In the genomic region with DNA sequence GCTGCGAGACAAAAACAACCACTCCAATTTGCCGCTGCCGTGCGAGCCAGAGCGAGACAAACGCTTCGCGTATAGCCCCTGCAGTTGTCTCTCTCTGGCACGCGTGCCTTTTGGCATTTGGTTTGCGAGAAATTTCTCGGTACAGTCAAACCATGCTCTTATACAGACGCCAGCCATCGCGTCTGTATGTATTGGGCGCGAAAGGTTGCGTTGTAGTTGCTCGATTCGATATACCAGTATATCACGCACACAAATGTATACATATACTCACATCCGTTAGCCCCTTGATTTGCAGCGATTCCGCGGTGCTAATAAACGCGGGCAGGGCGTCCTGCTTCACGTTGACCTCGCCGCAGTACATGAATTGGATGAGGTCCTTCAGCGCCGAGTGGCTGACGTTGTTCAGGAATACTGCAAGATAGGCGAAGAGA, we compare ENCODE assay signal across 1 fruit fly cellular context.
TF ChIP-seq lines count a peak whose summit lies in the region.

No protein-coding gene starts in this region.

TF ChIP-seq in whole organism, embryonic, 481 proteins besides CTCF, POLR2A, EP300 and RAD21 (continued from another document and continues in another):
- peak; percentile 70 for TF ChIP-seq CG33557 (GFP tag; optimal IDR thresholded peaks at IDR 0.05; lab: Kevin White, UChicago)
- TF ChIP-seq Taf1 (GFP tag; IDR thresholded peaks at IDR 0.05; lab: Robert Waterston, UW), result no peak
- TF ChIP-seq CG8944 (GFP tag; optimal IDR thresholded peaks at IDR 0.05; lab: Kevin White, UChicago), result no peak
- no peak for TF ChIP-seq fu2 (GFP tag; optimal IDR thresholded peaks at IDR 0.05; lab: Kevin White, UChicago)
- TF ChIP-seq pan (optimal IDR thresholded peaks at IDR 0.05; lab: Kevin White, UChicago), result no peak
- peak in 1 of 2 experiments; percentile 6 for TF ChIP-seq pan (GFP tag; optimal IDR thresholded peaks at IDR 0.05 in 1 of 2, IDR thresholded peaks at IDR 0.05 in 1 of 2)
- TF ChIP-seq Vsx1 (GFP tag; optimal IDR thresholded peaks at IDR 0.05; lab: Kevin White, UChicago), result no peak
- no peak for TF ChIP-seq ATbp (GFP tag; optimal IDR thresholded peaks at IDR 0.05; lab: Kevin White, UChicago)
- TF ChIP-seq Nf-YB (GFP tag; optimal IDR thresholded peaks at IDR 0.05; lab: Kevin White, UChicago), result peak; percentile 72
- no peak for TF ChIP-seq Sin3A (optimal IDR thresholded peaks at IDR 0.05; lab: Kevin White, UChicago)
- TF ChIP-seq CG17802 (tag; optimal IDR thresholded peaks at IDR 0.05; lab: Kevin White, UChicago), result no peak
- TF ChIP-seq HLH3B (GFP tag; IDR thresholded peaks at IDR 0.05; lab: Robert Waterston, UW), result peak; percentile 16; the same call in 1 of the 2 replicates
- no peak for TF ChIP-seq CG1529 (GFP tag; optimal IDR thresholded peaks at IDR 0.05; lab: Kevin White, UChicago)
- TF ChIP-seq Ptx1 (GFP tag; IDR thresholded peaks at IDR 0.05; lab: Robert Waterston, UW), result no peak
- TF ChIP-seq CG2120 (GFP tag; optimal IDR thresholded peaks at IDR 0.05; lab: Kevin White, UChicago), result no peak
- TF ChIP-seq CG8478 (optimal IDR thresholded peaks at IDR 0.05; lab: Kevin White, UChicago), result peak; percentile 80
- no peak for TF ChIP-seq CG18262 (tag; optimal IDR thresholded peaks at IDR 0.05; lab: Kevin White, UChicago)
- peak; percentile 93 for TF ChIP-seq chinmo (GFP tag; IDR thresholded peaks at IDR 0.05; lab: Robert Waterston, UW; ENCODE audit: partially characterized antibody)
- TF ChIP-seq Dll (GFP tag; IDR thresholded peaks at IDR 0.05; lab: Robert Waterston, UW; ENCODE audit: partially characterized antibody), result peak; percentile 14; the same call in 1 of the 4 replicates
- TF ChIP-seq ham (GFP tag; IDR thresholded peaks at IDR 0.05; lab: Robert Waterston, UW), result no peak
- TF ChIP-seq CG12391 (tag; optimal IDR thresholded peaks at IDR 0.05; lab: Kevin White, UChicago), result peak; percentile 10
- peak; percentile 35; the same call in 1 of the 2 replicates for TF ChIP-seq Rfx (GFP tag; IDR thresholded peaks at IDR 0.05; lab: Robert Waterston, UW)
- TF ChIP-seq MESR4 (GFP tag; optimal IDR thresholded peaks at IDR 0.05; lab: Kevin White, UChicago), result peak; percentile 62
- TF ChIP-seq slou (GFP tag; optimal IDR thresholded peaks at IDR 0.05; lab: Kevin White, UChicago), result no peak
- no peak for TF ChIP-seq zen (tag; optimal IDR thresholded peaks at IDR 0.05; lab: Kevin White, UChicago)
- TF ChIP-seq Awh (GFP tag; IDR thresholded peaks at IDR 0.05; lab: Robert Waterston, UW), result peak; percentile 10; the same call in 1 of the 2 replicates
- TF ChIP-seq CG1647 (GFP tag; optimal IDR thresholded peaks at IDR 0.05; lab: Kevin White, UChicago), result no peak
- TF ChIP-seq Kr (GFP tag; optimal IDR thresholded peaks at IDR 0.05; lab: Kevin White, UChicago), result no peak
- TF ChIP-seq CG10431 (GFP tag; optimal IDR thresholded peaks at IDR 0.05; lab: Kevin White, UChicago), result peak; percentile 78
- no peak for TF ChIP-seq CG11093 (GFP tag; IDR thresholded peaks at IDR 0.05; lab: Robert Waterston, UW)
- TF ChIP-seq CG10147 (GFP tag; optimal IDR thresholded peaks at IDR 0.05; lab: Kevin White, UChicago), result peak; percentile 18
- TF ChIP-seq gsb (GFP tag; IDR thresholded peaks at IDR 0.05; lab: Robert Waterston, UW), result no peak
- no peak for TF ChIP-seq CG2129 (GFP tag; IDR thresholded peaks at IDR 0.05; lab: Robert Waterston, UW; ENCODE audit: partially characterized antibody)
- TF ChIP-seq CG2116 (GFP tag; optimal IDR thresholded peaks at IDR 0.05; lab: Kevin White, UChicago), result peak; percentile 40
- no peak for TF ChIP-seq lab (GFP tag; optimal IDR thresholded peaks at IDR 0.05; lab: Kevin White, UChicago)
- TF ChIP-seq fd3F (GFP tag; optimal IDR thresholded peaks at IDR 0.05; lab: Kevin White, UChicago), result no peak
- no peak for TF ChIP-seq CG10565 (GFP tag; optimal IDR thresholded peaks at IDR 0.05; lab: Kevin White, UChicago)
- no peak for TF ChIP-seq CG11247 (GFP tag; IDR thresholded peaks at IDR 0.05; lab: Robert Waterston, UW)
- no peak for TF ChIP-seq CG5953 (GFP tag; IDR thresholded peaks at IDR 0.05; lab: Robert Waterston, UW)
- TF ChIP-seq jing (GFP tag; optimal IDR thresholded peaks at IDR 0.05; lab: Kevin White, UChicago), result no peak
- no peak for TF ChIP-seq gcm2 (GFP tag; optimal IDR thresholded peaks at IDR 0.05; lab: Kevin White, UChicago)
- TF ChIP-seq CG8281 (tag; optimal IDR thresholded peaks at IDR 0.05; lab: Kevin White, UChicago), result no peak
- no peak for TF ChIP-seq CG13775 (GFP tag; optimal IDR thresholded peaks at IDR 0.05; lab: Kevin White, UChicago)
- TF ChIP-seq CG6813 (GFP tag; optimal IDR thresholded peaks at IDR 0.05; lab: Kevin White, UChicago), result peak; percentile 44
- TF ChIP-seq CG17385 (GFP tag; optimal IDR thresholded peaks at IDR 0.05; lab: Kevin White, UChicago), result peak; percentile 55
- TF ChIP-seq Oaz (GFP tag; IDR thresholded peaks at IDR 0.05; lab: Robert Waterston, UW), result no peak
- peak; percentile 59 for TF ChIP-seq sna (GFP tag; IDR thresholded peaks at IDR 0.05; lab: Robert Waterston, UW; ENCODE audit: partially characterized antibody)
- TF ChIP-seq dysf (GFP tag; IDR thresholded peaks at IDR 0.05; lab: Robert Waterston, UW), result no peak
- TF ChIP-seq Jarid2 (GFP tag; optimal IDR thresholded peaks at IDR 0.05; lab: Kevin White, UChicago), result no peak
- TF ChIP-seq knrl (GFP tag; IDR thresholded peaks at IDR 0.05; lab: Robert Waterston, UW; ENCODE audit: partially characterized antibody), result no peak; the same call in 2 of the 3 replicates
- TF ChIP-seq p53 (GFP tag; optimal IDR thresholded peaks at IDR 0.05; lab: Kevin White, UChicago), result no peak
- TF ChIP-seq CG34224 (GFP tag; IDR thresholded peaks at IDR 0.05; lab: Robert Waterston, UW; ENCODE audit: partially characterized antibody), result peak; percentile 76
- TF ChIP-seq CG4282 (GFP tag; optimal IDR thresholded peaks at IDR 0.05; lab: Kevin White, UChicago), result no peak
- no peak for TF ChIP-seq Mes4 (GFP tag; optimal IDR thresholded peaks at IDR 0.05; lab: Kevin White, UChicago)
- TF ChIP-seq sob (GFP tag; IDR thresholded peaks at IDR 0.05; lab: Robert Waterston, UW), result peak; percentile 52; the same call in 1 of the 2 replicates
- peak; percentile 59; the same call in 1 of the 3 replicates for TF ChIP-seq ci (GFP tag; IDR thresholded peaks at IDR 0.05; lab: Robert Waterston, UW)
- no peak for TF ChIP-seq HHEX (GFP tag; optimal IDR thresholded peaks at IDR 0.05; lab: Kevin White, UChicago)
- TF ChIP-seq CG6654 (GFP tag; optimal IDR thresholded peaks at IDR 0.05; lab: Kevin White, UChicago), result no peak
- no peak for TF ChIP-seq dimm (GFP tag; IDR thresholded peaks at IDR 0.05; lab: Robert Waterston, UW)
- no peak for TF ChIP-seq zf30C (GFP tag; optimal IDR thresholded peaks at IDR 0.05; lab: Kevin White, UChicago)
- no peak for TF ChIP-seq mam (GFP tag; optimal IDR thresholded peaks at IDR 0.05; lab: Kevin White, UChicago)
- TF ChIP-seq CG4424 (GFP tag; optimal IDR thresholded peaks at IDR 0.05; lab: Kevin White, UChicago), result no peak
- TF ChIP-seq psq (GFP tag; optimal IDR thresholded peaks at IDR 0.05; lab: Kevin White, UChicago), result no peak
- TF ChIP-seq CG6765 (GFP tag; optimal IDR thresholded peaks at IDR 0.05; lab: Kevin White, UChicago), result peak; percentile 57
- no peak for TF ChIP-seq Dad (GFP tag; optimal IDR thresholded peaks at IDR 0.05; lab: Kevin White, UChicago)
- TF ChIP-seq al (GFP tag; IDR thresholded peaks at IDR 0.05; lab: Robert Waterston, UW), result no peak
- TF ChIP-seq Aef1 (GFP tag; IDR thresholded peaks at IDR 0.05; lab: Robert Waterston, UW), result 0 out of 3 replicates have a peak, but pooled peaks have one; percentile 17
- no peak for TF ChIP-seq ind (GFP tag; optimal IDR thresholded peaks at IDR 0.05; lab: Kevin White, UChicago)
- no peak for TF ChIP-seq CG4854 (GFP tag; optimal IDR thresholded peaks at IDR 0.05; lab: Kevin White, UChicago)
- no peak for TF ChIP-seq D19B (GFP tag; optimal IDR thresholded peaks at IDR 0.05; lab: Kevin White, UChicago)
- TF ChIP-seq D (optimal IDR thresholded peaks at IDR 0.05; lab: Kevin White, UChicago), result peak; percentile 92
- no peak for TF ChIP-seq D (GFP tag; optimal IDR thresholded peaks at IDR 0.05; lab: Kevin White, UChicago)
- no peak for TF ChIP-seq CG11398 (GFP tag; optimal IDR thresholded peaks at IDR 0.05; lab: Kevin White, UChicago)
- TF ChIP-seq CG12744 (GFP tag; optimal IDR thresholded peaks at IDR 0.05; lab: Kevin White, UChicago), result no peak
- peak; percentile 20; the same call in 1 of the 3 replicates for TF ChIP-seq otp (GFP tag; IDR thresholded peaks at IDR 0.05; lab: Robert Waterston, UW)
- TF ChIP-seq CG12299 (tag; optimal IDR thresholded peaks at IDR 0.05; lab: Kevin White, UChicago), result peak; percentile 36
- TF ChIP-seq CG1233 (GFP tag; optimal IDR thresholded peaks at IDR 0.05; lab: Kevin White, UChicago), result no peak
- no peak for TF ChIP-seq CG7357 (GFP tag; IDR thresholded peaks at IDR 0.05; lab: Robert Waterston, UW)
- TF ChIP-seq cad (GFP tag; optimal IDR thresholded peaks at IDR 0.05; lab: Kevin White, UChicago), result no peak
- no peak for TF ChIP-seq CG4617 (GFP tag; optimal IDR thresholded peaks at IDR 0.05; lab: Kevin White, UChicago; ENCODE audit: borderline replicate concordance)
- no peak for TF ChIP-seq CG9932 (GFP tag; IDR thresholded peaks at IDR 0.05; lab: Robert Waterston, UW)
- TF ChIP-seq gsb-n (tag; optimal IDR thresholded peaks at IDR 0.05; lab: Kevin White, UChicago), result peak; percentile 78
- no peak for TF ChIP-seq bowl (GFP tag; IDR thresholded peaks at IDR 0.05; lab: Robert Waterston, UW)
- no peak for TF ChIP-seq aop (GFP tag; IDR thresholded peaks at IDR 0.05; lab: Robert Waterston, UW)
- peak; percentile 83 for TF ChIP-seq Med (GFP tag; lab: Kevin White, UChicago)
- no peak for TF ChIP-seq CG6272 (GFP tag; IDR thresholded peaks at IDR 0.05; lab: Robert Waterston, UW)
- TF ChIP-seq oc (tag; optimal IDR thresholded peaks at IDR 0.05; lab: Kevin White, UChicago), result no peak
- peak; percentile 49 for TF ChIP-seq lbe (GFP tag; optimal IDR thresholded peaks at IDR 0.05; lab: Kevin White, UChicago)
- no peak for TF ChIP-seq CG15011 (GFP tag; optimal IDR thresholded peaks at IDR 0.05; lab: Kevin White, UChicago)
- TF ChIP-seq CG9797 (GFP tag; optimal IDR thresholded peaks at IDR 0.05; lab: Kevin White, UChicago), result no peak
- no peak for TF ChIP-seq ase (GFP tag; IDR thresholded peaks at IDR 0.05; lab: Robert Waterston, UW)
- TF ChIP-seq sr (GFP tag; IDR thresholded peaks at IDR 0.05; lab: Robert Waterston, UW), result no peak
- TF ChIP-seq tap (tag; optimal IDR thresholded peaks at IDR 0.05; lab: Kevin White, UChicago), result no peak
- TF ChIP-seq hkb (optimal IDR thresholded peaks at IDR 0.05; lab: Kevin White, UChicago), result no peak
- no peak for TF ChIP-seq hkb (GFP tag; IDR thresholded peaks at IDR 0.05; lab: Robert Waterston, UW)
- no peak for TF ChIP-seq CG30403 (GFP tag; optimal IDR thresholded peaks at IDR 0.05; lab: Kevin White, UChicago)
- TF ChIP-seq unpg (GFP tag; optimal IDR thresholded peaks at IDR 0.05; lab: Kevin White, UChicago), result peak; percentile 17
- TF ChIP-seq prd (optimal IDR thresholded peaks at IDR 0.05; lab: Kevin White, UChicago), result no peak
- TF ChIP-seq prd (GFP tag; IDR thresholded peaks at IDR 0.05; lab: Robert Waterston, UW), result no peak
- TF ChIP-seq CG31441 (GFP tag; IDR thresholded peaks at IDR 0.05; lab: Robert Waterston, UW), result no peak
- TF ChIP-seq H2.0 (GFP tag; IDR thresholded peaks at IDR 0.05; lab: Robert Waterston, UW), result no peak
- TF ChIP-seq tgo (GFP tag; IDR thresholded peaks at IDR 0.05; lab: Robert Waterston, UW), result no peak
- no peak for TF ChIP-seq zfh2 (GFP tag; optimal IDR thresholded peaks at IDR 0.05; lab: Kevin White, UChicago)
- no peak for TF ChIP-seq CG7556 (GFP tag; optimal IDR thresholded peaks at IDR 0.05; lab: Kevin White, UChicago)
- no peak for TF ChIP-seq CG14710 (tag; optimal IDR thresholded peaks at IDR 0.05; lab: Kevin White, UChicago)
- peak; percentile 3 for TF ChIP-seq ftz-f1 (GFP tag; optimal IDR thresholded peaks at IDR 0.05; lab: Kevin White, UChicago)
- TF ChIP-seq wek (GFP tag; optimal IDR thresholded peaks at IDR 0.05; lab: Kevin White, UChicago), result peak; percentile 59
- peak; percentile 42; the same call in 1 of the 2 replicates for TF ChIP-seq CG17328 (GFP tag; IDR thresholded peaks at IDR 0.05; lab: Robert Waterston, UW)
- peak; percentile 59 for TF ChIP-seq CG13296 (GFP tag; optimal IDR thresholded peaks at IDR 0.05; lab: Kevin White, UChicago)
- TF ChIP-seq B-H1 (GFP tag; IDR thresholded peaks at IDR 0.05; lab: Robert Waterston, UW), result no peak
- TF ChIP-seq Xrp1 (GFP tag; IDR thresholded peaks at IDR 0.05; lab: Robert Waterston, UW), result no peak
- no peak for TF ChIP-seq toy (GFP tag; IDR thresholded peaks at IDR 0.05; lab: Robert Waterston, UW)
- no peak; the same call in 2 of the 3 replicates for TF ChIP-seq CG16813 (GFP tag; IDR thresholded peaks at IDR 0.05; lab: Robert Waterston, UW; ENCODE audit: partially characterized antibody)
- no peak for TF ChIP-seq run (tag; optimal IDR thresholded peaks at IDR 0.05; lab: Kevin White, UChicago)
- TF ChIP-seq tin (GFP tag; optimal IDR thresholded peaks at IDR 0.05; lab: Kevin White, UChicago), result no peak
- TF ChIP-seq gro (GFP tag; optimal IDR thresholded peaks at IDR 0.05; lab: Kevin White, UChicago), result peak; percentile 46
- TF ChIP-seq CG15479 (GFP tag; optimal IDR thresholded peaks at IDR 0.05; lab: Kevin White, UChicago), result peak; percentile 75
- no peak for TF ChIP-seq NC2β (GFP tag; optimal IDR thresholded peaks at IDR 0.05; lab: Kevin White, UChicago)
- peak; percentile 71; the same call in 1 of the 2 replicates for TF ChIP-seq E2f1 (GFP tag; IDR thresholded peaks at IDR 0.05; lab: Robert Waterston, UW)
- peak; percentile 30; the same call in 1 of the 2 replicates for TF ChIP-seq stc (GFP tag; IDR thresholded peaks at IDR 0.05; lab: Robert Waterston, UW)
- TF ChIP-seq Doc3 (GFP tag; IDR thresholded peaks at IDR 0.05; lab: Robert Waterston, UW; ENCODE audit: partially characterized antibody), result peak; percentile 22; the same call in 1 of the 3 replicates
- no peak for TF ChIP-seq maf-S (GFP tag; optimal IDR thresholded peaks at IDR 0.05; lab: Kevin White, UChicago)
- TF ChIP-seq sisA (GFP tag; IDR thresholded peaks at IDR 0.05; lab: Robert Waterston, UW), result no peak
- no peak for TF ChIP-seq Chrac-16 (GFP tag; optimal IDR thresholded peaks at IDR 0.05; lab: Kevin White, UChicago)
- peak; percentile 82 for TF ChIP-seq abd-A (tag; optimal IDR thresholded peaks at IDR 0.05; lab: Kevin White, UChicago)
- TF ChIP-seq TFAM (GFP tag; optimal IDR thresholded peaks at IDR 0.05; lab: Kevin White, UChicago), result no peak
- TF ChIP-seq Ravus (GFP tag; IDR thresholded peaks at IDR 0.05; lab: Robert Waterston, UW), result no peak
- no peak for TF ChIP-seq CG18764 (GFP tag; optimal IDR thresholded peaks at IDR 0.05; lab: Kevin White, UChicago)
- TF ChIP-seq bab2 (GFP tag; optimal IDR thresholded peaks at IDR 0.05; lab: Kevin White, UChicago), result no peak
- TF ChIP-seq CG2875 (GFP tag; optimal IDR thresholded peaks at IDR 0.05; lab: Kevin White, UChicago), result no peak
